Worm (Caenorhabditis elegans) whole organism, midembryonic: ENCODE results near the gene prdh-1.

ENCODE experiments used
- T22C8.4 ChIP-seq: fragments of 200-800 bp; sonication (Bioruptor generic); IDR thresholded peaks from 2 replicates; pipeline ENCODE4 v1.3.6; 2022; ENCODE audit warnings: missing genetic modification characterization, missing compliant biosample characterization
- cog-1 ChIP-seq: sonication (generic microtip); optimal IDR thresholded peaks from 2 replicates; lab custom pipeline; 2016; ENCODE audit warnings: missing genetic modification characterization, missing compliant biosample characterization
- flt-1 ChIP-seq: fragments of 200-800 bp; sonication (Bioruptor generic); IDR thresholded peaks from 2 replicates; pipeline ENCODE4 v1.3.6; 2022; ENCODE audit warnings: missing genetic modification characterization, missing compliant biosample characterization
- klf-2 ChIP-seq: fragments of 200-800 bp; sonication (Bioruptor generic); conservative IDR thresholded peaks from 2 replicates; pipeline ENCODE4 v1.3.6; 2022; ENCODE audit warnings: missing genetic modification reagents, missing genetic modification characterization, missing compliant biosample characterization
- med-1 ChIP-seq: sonication (generic microtip); optimal IDR thresholded peaks from 2 replicates; lab custom pipeline; 2017; ENCODE audit warnings: missing genetic modification characterization, mild to moderate bottlenecking, missing compliant biosample characterization, antibody characterized with exemption, missing genetic modification reagents; ENCODE audit not compliant: insufficient read depth
- ref-1 ChIP-seq: fragments of 200-800 bp; sonication (Bioruptor generic); conservative IDR thresholded peaks from 2 replicates; pipeline ENCODE4 v1.3.6; 2022; ENCODE audit warnings: missing genetic modification reagents, missing genetic modification characterization, missing compliant biosample characterization
- tab-1 ChIP-seq: fragments of 200-800 bp; sonication (Bioruptor generic); IDR thresholded peaks from 2 replicates; pipeline ENCODE4 v1.3.6; 2022; ENCODE audit warnings: missing genetic modification characterization, missing compliant biosample characterization
- ztf-23 ChIP-seq: fragments of 200-800 bp; sonication (Bioruptor generic); IDR thresholded peaks from 2 replicates; pipeline ENCODE4 v1.3.6; 2022; ENCODE audit warnings: missing genetic modification reagents, missing genetic modification characterization, missing compliant biosample characterization
- ztf-29 ChIP-seq: fragments of 200-800 bp; sonication (Bioruptor generic); IDR thresholded peaks from 2 replicates; pipeline ENCODE4 v1.3.6; 2022; ENCODE audit warnings: missing genetic modification reagents, missing genetic modification characterization, missing compliant biosample characterization

Gene prdh-1

ce11 chrIV:13877707-13878106 is 1.3 kb upstream of the prdh-1 start:
- TF ChIP-seq cog-1 (tag; lab: Kevin White, UChicago) (no peak), ref-1 (GFP tag; lab: Robert Waterston, UW) (no peak), tab-1 (no peak), med-1 (GFP tag; lab: Kevin White, UChicago) (no peak), klf-2 (GFP tag; lab: Robert Waterston, UW) (no peak), ztf-29 (GFP tag; lab: Robert Waterston, UW) (no peak), ztf-23 (GFP tag; lab: Robert Waterston, UW) (no peak), T22C8.4 (GFP tag; lab: Robert Waterston, UW) (no peak), flt-1 (GFP tag; lab: Robert Waterston, UW) (no peak)

ce11 chrIV:13870085-13870484 is 6.3 kb downstream of the prdh-1 start:
- no peak for TF ChIP-seq tab-1
- TF ChIP-seq ref-1 (GFP tag; lab: Robert Waterston, UW) = no peak
- TF ChIP-seq T22C8.4 (GFP tag; lab: Robert Waterston, UW) = no peak
- TF ChIP-seq ztf-29 (GFP tag; lab: Robert Waterston, UW) = no peak
- TF ChIP-seq ztf-23 (GFP tag; lab: Robert Waterston, UW) = no peak
- TF ChIP-seq klf-2 (GFP tag; lab: Robert Waterston, UW) = no peak
- no peak for TF ChIP-seq flt-1 (GFP tag; lab: Robert Waterston, UW)
- TF ChIP-seq med-1 (GFP tag; lab: Kevin White, UChicago) = no peak
- no peak for TF ChIP-seq cog-1 (tag; lab: Kevin White, UChicago)

- TF ChIP-seq flt-1 (GFP tag; lab: Robert Waterston, UW) (no peak), cog-1 (tag; lab: Kevin White, UChicago) (no peak), T22C8.4 (GFP tag; lab: Robert Waterston, UW) (no peak), ztf-29 (GFP tag; lab: Robert Waterston, UW) (no peak), ref-1 (GFP tag; lab: Robert Waterston, UW) (no peak), ztf-23 (GFP tag; lab: Robert Waterston, UW) (no peak), klf-2 (GFP tag; lab: Robert Waterston, UW) (no peak), med-1 (GFP tag; lab: Kevin White, UChicago) (no peak), tab-1 (no peak)
Measured at ce11 chrIV:13866754-13867153, 9.7 kb downstream of the prdh-1 start, which contains the start of gene B0513.90. TSS of gene B0513.90 (plus strand) at chrIV:13867054.

- TF ChIP-seq flt-1 (GFP tag; lab: Robert Waterston, UW) (no peak), klf-2 (GFP tag; lab: Robert Waterston, UW) (no peak), ztf-29 (GFP tag; lab: Robert Waterston, UW) (no peak), ztf-23 (GFP tag; lab: Robert Waterston, UW) (no peak), med-1 (GFP tag; lab: Kevin White, UChicago) (no peak), tab-1 (no peak), ref-1 (GFP tag; lab: Robert Waterston, UW) (no peak), T22C8.4 (GFP tag; lab: Robert Waterston, UW) (no peak), cog-1 (tag; lab: Kevin White, UChicago) (no peak)
Measured at ce11 chrIV:13865172-13865571, 11.2 kb downstream of the prdh-1 start, which contains the start of gene vamp-8. TSS of gene vamp-8 (minus strand) at chrIV:13865196.

- TF ChIP-seq cog-1 (tag; lab: Kevin White, UChicago) = no peak
- TF ChIP-seq T22C8.4 (GFP tag; lab: Robert Waterston, UW) = no peak
- TF ChIP-seq tab-1 = no peak
- TF ChIP-seq ztf-29 (GFP tag; lab: Robert Waterston, UW) = no peak
- no peak for TF ChIP-seq ztf-23 (GFP tag; lab: Robert Waterston, UW)
Measured at ce11 chrIV:13860459-13860858, 16.0 kb downstream of the prdh-1 start.

- TF ChIP-seq cog-1 (tag; lab: Kevin White, UChicago) (no peak), tab-1 (no peak), med-1 (GFP tag; lab: Kevin White, UChicago) (no peak), klf-2 (GFP tag; lab: Robert Waterston, UW) (no peak), T22C8.4 (GFP tag; lab: Robert Waterston, UW) (no peak), ztf-23 (GFP tag; lab: Robert Waterston, UW) (no peak), flt-1 (GFP tag; lab: Robert Waterston, UW) (no peak), ztf-29 (GFP tag; lab: Robert Waterston, UW) (no peak), ref-1 (GFP tag; lab: Robert Waterston, UW) (no peak)
Measured at ce11 chrIV:13838296-13838695, 38.1 kb downstream of the prdh-1 start.

ce11 chrIV:13836290-13836689 is 40.1 kb downstream of the prdh-1 start, which contains the start of gene H08M01.1:
TSS of gene H08M01.1 (minus strand) at chrIV:13836390.
- TF ChIP-seq T22C8.4 (GFP tag; lab: Robert Waterston, UW) = no peak
- TF ChIP-seq tab-1 = no peak
- TF ChIP-seq med-1 (GFP tag; lab: Kevin White, UChicago) = no peak
- TF ChIP-seq flt-1 (GFP tag; lab: Robert Waterston, UW) = no peak
- no peak for TF ChIP-seq cog-1 (tag; lab: Kevin White, UChicago)
- no peak for TF ChIP-seq ztf-23 (GFP tag; lab: Robert Waterston, UW)
- no peak for TF ChIP-seq klf-2 (GFP tag; lab: Robert Waterston, UW)
- TF ChIP-seq ztf-29 (GFP tag; lab: Robert Waterston, UW) = no peak
- TF ChIP-seq ref-1 (GFP tag; lab: Robert Waterston, UW) = no peak

- TF ChIP-seq flt-1 (GFP tag; lab: Robert Waterston, UW) = no peak
- no peak for TF ChIP-seq ztf-23 (GFP tag; lab: Robert Waterston, UW)
- no peak for TF ChIP-seq ref-1 (GFP tag; lab: Robert Waterston, UW)
- no peak for TF ChIP-seq T22C8.4 (GFP tag; lab: Robert Waterston, UW)
- no peak for TF ChIP-seq tab-1
- no peak for TF ChIP-seq klf-2 (GFP tag; lab: Robert Waterston, UW)
- no peak for TF ChIP-seq med-1 (GFP tag; lab: Kevin White, UChicago)
- TF ChIP-seq cog-1 (tag; lab: Kevin White, UChicago) = no peak
Measured at ce11 chrIV:13834394-13835129, 41.9 kb downstream of the prdh-1 start.
